Fruit fly (Drosophila melanogaster) whole organism, embryonic: ENCODE data around the gene CG13386.

Source experiments
- Abd-B ChIP-seq: fragments of 200-800 bp; sonication (Bioruptor generic); optimal IDR thresholded peaks from 2 replicates; lab custom pipeline; 2018; ENCODE audit warnings: missing biosample characterization, mild to moderate bottlenecking, missing genetic modification characterization, moderate library complexity
- CG11093 ChIP-seq: fragments of 200-800 bp; sonication (Bioruptor generic); IDR thresholded peaks from 3 replicates; pipeline ENCODE4 v1.3.6; 2022; ENCODE audit warnings: missing biosample characterization, missing genetic modification characterization
- CG42726 ChIP-seq: fragments of 200-800 bp; sonication (Bioruptor generic); IDR thresholded peaks from 2 replicates; pipeline ENCODE4 v1.3.6; 2022; ENCODE audit warnings: missing biosample characterization, missing genetic modification characterization; ENCODE audit not compliant: partially characterized antibody
- CG7372 ChIP-seq: fragments of 200-800 bp; sonication (Bioruptor generic); IDR thresholded peaks from 2 replicates; pipeline ENCODE4 v1.3.6; 2022; ENCODE audit warnings: missing biosample characterization, missing genetic modification characterization
- CG9727 ChIP-seq: fragments of 200-800 bp; sonication (Bioruptor generic); optimal IDR thresholded peaks from 3 replicates; lab custom pipeline; 2017; ENCODE audit warnings: missing biosample characterization, mild to moderate bottlenecking, missing genetic modification characterization
- Gug ChIP-seq: fragments of 200-800 bp; sonication (Bioruptor generic); IDR thresholded peaks from 4 replicates; pipeline ENCODE4 v1.3.6; 2022; ENCODE audit warnings: missing biosample characterization, missing genetic modification characterization
- Optix ChIP-seq: fragments of 200-800 bp; sonication (Bioruptor generic); IDR thresholded peaks from 3 replicates; pipeline ENCODE4 v1.3.6; 2022; ENCODE audit warnings: missing biosample characterization, missing genetic modification characterization
- Pdp1 ChIP-seq, 2 experiments: fragments of 200-800 bp; sonication (Bioruptor generic); optimal IDR thresholded peaks; 3 replicates each; lab custom pipeline; 2016; ENCODE audit warnings: missing biosample characterization in 2 of 2, missing genetic modification characterization in 2 of 2, mild to moderate bottlenecking in 1 of 2, moderate library complexity in 1 of 2
- da ChIP-seq: fragments of 200-800 bp; sonication (Bioruptor generic); optimal IDR thresholded peaks from 2 replicates; lab custom pipeline; 2016; ENCODE audit warnings: missing biosample characterization, missing genetic modification characterization
- sim ChIP-seq: fragments of 200-800 bp; sonication (Bioruptor generic); IDR thresholded peaks from 2 replicates; pipeline ENCODE4 v1.3.6; 2022; ENCODE audit warnings: missing biosample characterization, missing genetic modification characterization

dm6 chr2L:8433512-8433911 lies 34.7 kb downstream of the CG13386 start, which contains the start of gene grk:
- TF ChIP-seq Optix: no peak
- TF ChIP-seq Abd-B (GFP tag; lab: Kevin White, UChicago): no peak
- TF ChIP-seq CG42726 (GFP tag; lab: Robert Waterston, UW): no peak
- no peak for TF ChIP-seq Pdp1 (GFP tag; optimal IDR thresholded peaks at IDR 0.05; lab: Kevin White, UChicago)
- no peak for TF ChIP-seq da (GFP tag; lab: Kevin White, UChicago)
- no peak for TF ChIP-seq Gug (GFP tag; lab: Robert Waterston, UW)
- TF ChIP-seq CG11093 (GFP tag; lab: Robert Waterston, UW): no peak
- no peak for TF ChIP-seq sim (GFP tag; lab: Robert Waterston, UW)
- no peak for TF ChIP-seq CG7372 (GFP tag; lab: Robert Waterston, UW)
- no peak for TF ChIP-seq CG9727 (GFP tag; lab: Kevin White, UChicago)
